Worm (Caenorhabditis elegans) whole organism, L4 larva: ENCODE results near the gene T25C12.3.
A peak's percentile ranks its signal among the peaks of the same experiment; 100 is the strongest.

Experiments
- F10B5.3 ChIP-seq: sonication (generic microtip); optimal IDR thresholded peaks from 2 replicates; lab custom pipeline; 2016; ENCODE audit warnings: mild to moderate bottlenecking, missing genetic modification characterization, missing compliant biosample characterization
- R02D3.7 ChIP-seq: fragments of 150-350 bp; sonication (generic microtip); optimal IDR thresholded peaks from 3 replicates; lab custom pipeline; 2014; ENCODE audit warnings: missing biosample characterization, missing genetic modification characterization
- T20F7.1 ChIP-seq: fragments of 200-800 bp; sonication (Bioruptor generic); optimal IDR thresholded peaks from 2 replicates; lab custom pipeline; 2018; ENCODE audit warnings: mild to moderate bottlenecking, missing genetic modification characterization, missing compliant biosample characterization
- T26A8.4 ChIP-seq: fragments of 200-800 bp; sonication (Bioruptor generic); IDR thresholded peaks from 2 replicates; pipeline ENCODE4 v1.3.6; 2022; ENCODE audit warnings: missing genetic modification characterization, missing compliant biosample characterization
- Y105C5A.15 ChIP-seq: fragments of 200-800 bp; sonication (Bioruptor generic); IDR thresholded peaks from 2 replicates; pipeline ENCODE4 v1.3.6; 2022; ENCODE audit warnings: missing genetic modification characterization, missing compliant biosample characterization
- ZK337.2 ChIP-seq: fragments of 200-800 bp; sonication (Bioruptor generic); IDR thresholded peaks from 2 replicates; pipeline ENCODE4 v1.3.6; 2022; ENCODE audit warnings: missing genetic modification reagents, missing genetic modification characterization, missing compliant biosample characterization
- arid-1 ChIP-seq: fragments of 200-800 bp; sonication (Bioruptor generic); conservative IDR thresholded peaks from 2 replicates; pipeline ENCODE4 v1.3.6; 2022; ENCODE audit warnings: missing genetic modification reagents, missing genetic modification characterization, missing compliant biosample characterization
- ceh-20 ChIP-seq: fragments of 200-800 bp; sonication (Bioruptor generic); IDR thresholded peaks from 2 replicates; pipeline ENCODE4 v1.3.6; 2022; ENCODE audit warnings: missing genetic modification reagents, missing genetic modification characterization, missing compliant biosample characterization
- ceh-32 ChIP-seq: sonication (generic microtip); optimal IDR thresholded peaks from 2 replicates; lab custom pipeline; 2016; ENCODE audit warnings: mild to moderate bottlenecking, missing genetic modification characterization, missing compliant biosample characterization; ENCODE audit not compliant: poor library complexity
- ces-1 ChIP-seq: fragments of 150-350 bp; sonication (generic microtip); optimal IDR thresholded peaks from 4 replicates; lab custom pipeline; 2014; ENCODE audit warnings: missing biosample characterization, missing genetic modification reagents, missing genetic modification characterization
- daf-12 ChIP-seq: fragments of 150-350 bp; optimal IDR thresholded peaks from 2 replicates; lab custom pipeline; 2014; ENCODE audit warnings: missing biosample characterization, missing genetic modification reagents, missing genetic modification characterization
- daf-16 ChIP-seq, 3 experiments: sonication (generic microtip); optimal IDR thresholded peaks; 2 replicates each; lab custom pipeline; 2016 to 2017; ENCODE audit warnings: missing genetic modification characterization in 3 of 3, missing genetic modification reagents in 3 of 3, mild to moderate bottlenecking in 2 of 3, missing compliant biosample characterization in 2 of 3, missing biosample characterization in 1 of 3, moderate library complexity in 1 of 3
- dpl-1 ChIP-seq: fragments of 150-350 bp; optimal IDR thresholded peaks from 2 replicates; lab custom pipeline; 2014; ENCODE audit warnings: missing biosample characterization, missing genetic modification reagents, missing genetic modification characterization
- egl-27 ChIP-seq: sonication (generic microtip); optimal IDR thresholded peaks from 3 replicates; lab custom pipeline; 2017; ENCODE audit warnings: missing biosample characterization, missing genetic modification reagents, missing genetic modification characterization
- fkh-10 ChIP-seq: fragments of 150-350 bp; optimal IDR thresholded peaks from 2 replicates; lab custom pipeline; 2014; ENCODE audit warnings: missing biosample characterization, missing genetic modification reagents, missing genetic modification characterization
- hlh-11 ChIP-seq: fragments of 200-800 bp; sonication (Bioruptor generic); optimal IDR thresholded peaks from 2 replicates; lab custom pipeline; 2018; ENCODE audit warnings: mild to moderate bottlenecking, missing genetic modification characterization, missing compliant biosample characterization
- hlh-30 ChIP-seq: sonication (generic microtip); optimal IDR thresholded peaks from 2 replicates; lab custom pipeline; 2017; ENCODE audit warnings: antibody characterized with exemption, mild to moderate bottlenecking, missing genetic modification characterization, missing compliant biosample characterization; ENCODE audit not compliant: insufficient read depth
- hmg-1.1 ChIP-seq: fragments of 200-800 bp; sonication (Bioruptor generic); IDR thresholded peaks from 2 replicates; pipeline ENCODE4 v1.3.6; 2022; ENCODE audit warnings: missing genetic modification reagents, missing genetic modification characterization, missing compliant biosample characterization
- lim-7 ChIP-seq: fragments of 200-800 bp; sonication (Bioruptor generic); IDR thresholded peaks from 2 replicates; pipeline ENCODE4 v1.3.6; 2022; ENCODE audit warnings: missing genetic modification characterization, missing compliant biosample characterization
- lin-13 ChIP-seq: fragments of 150-350 bp; optimal IDR thresholded peaks from 2 replicates; lab custom pipeline; 2014; ENCODE audit warnings: missing biosample characterization, missing genetic modification reagents, missing genetic modification characterization
- lin-38 ChIP-seq: fragments of 200-800 bp; sonication (Bioruptor generic); IDR thresholded peaks from 2 replicates; pipeline ENCODE4 v1.3.6; 2022; ENCODE audit warnings: missing genetic modification reagents, missing genetic modification characterization, missing compliant biosample characterization
- lsy-2 ChIP-seq, 2 experiments: fragments of 150-350 bp in 1 of 2; sonication (generic microtip) in 1 of 2; optimal IDR thresholded peaks; 2 replicates each; lab custom pipeline; 2014 to 2017; ENCODE audit warnings: missing biosample characterization in 2 of 2, missing genetic modification characterization in 2 of 2
- madf-5 ChIP-seq, 2 experiments: fragments of 200-800 bp; sonication (Bioruptor generic); IDR thresholded peaks; 2 replicates each; pipeline ENCODE4 v1.3.6; 2022; ENCODE audit warnings: missing compliant biosample characterization in 2 of 2, missing genetic modification characterization in 2 of 2
- madf-9 ChIP-seq: fragments of 200-800 bp; sonication (Bioruptor generic); conservative IDR thresholded peaks from 2 replicates; pipeline ENCODE4 v1.3.6; 2022; ENCODE audit warnings: missing genetic modification reagents, missing genetic modification characterization, missing compliant biosample characterization
- mdl-1 ChIP-seq, 2 experiments: fragments of 150-350 bp in 1 of 2; sonication (generic microtip) in 1 of 2; optimal IDR thresholded peaks; 2 replicates each; lab custom pipeline; 2014 to 2017; ENCODE audit warnings: missing biosample characterization in 2 of 2, missing genetic modification characterization in 2 of 2
- mep-1 ChIP-seq: fragments of 150-350 bp; sonication (generic microtip); optimal IDR thresholded peaks from 3 replicates; lab custom pipeline; 2014; ENCODE audit warnings: missing biosample characterization, missing genetic modification characterization
- mxl-3 ChIP-seq: fragments of 200-800 bp; sonication (Bioruptor generic); optimal IDR thresholded peaks from 2 replicates; lab custom pipeline; 2018; ENCODE audit warnings: mild to moderate bottlenecking, missing genetic modification characterization, missing compliant biosample characterization
- nhr-111 ChIP-seq: fragments of 200-800 bp; sonication (Bioruptor generic); optimal IDR thresholded peaks from 2 replicates; lab custom pipeline; 2018; ENCODE audit warnings: mild to moderate bottlenecking, missing genetic modification characterization, missing compliant biosample characterization
- nhr-28 ChIP-seq: fragments of 150-350 bp; optimal IDR thresholded peaks from 2 replicates; lab custom pipeline; 2014; ENCODE audit warnings: missing biosample characterization, missing genetic modification characterization
- nhr-42 ChIP-seq: fragments of 200-800 bp; sonication (Bioruptor generic); IDR thresholded peaks from 2 replicates; pipeline ENCODE4 v1.3.6; 2022; ENCODE audit warnings: missing genetic modification characterization, missing compliant biosample characterization
- nhr-76 ChIP-seq: fragments of 150-350 bp; optimal IDR thresholded peaks from 2 replicates; lab custom pipeline; 2014; ENCODE audit warnings: missing biosample characterization, missing genetic modification characterization
- nhr-77 ChIP-seq: fragments of 150-350 bp; optimal IDR thresholded peaks from 2 replicates; lab custom pipeline; 2014; ENCODE audit warnings: missing biosample characterization, missing genetic modification characterization
- pha-4 ChIP-seq, 2 experiments: fragments of 150-350 bp in 1 of 2; fragments of 200-800 bp in 1 of 2; sonication (Bioruptor generic) in 1 of 2; IDR thresholded peaks in 1 of 2; optimal IDR thresholded peaks in 1 of 2; 2 replicates each; pipeline versions ENCODE4 v1.3.6 to Lab custom; 2014 to 2022; ENCODE audit warnings: missing genetic modification characterization in 2 of 2, missing genetic modification reagents in 2 of 2, missing biosample characterization in 1 of 2, missing compliant biosample characterization in 1 of 2
- php-3 ChIP-seq: fragments of 200-800 bp; sonication (Bioruptor generic); IDR thresholded peaks from 2 replicates; pipeline ENCODE4 v1.3.6; 2022; ENCODE audit warnings: missing genetic modification reagents, missing genetic modification characterization, missing compliant biosample characterization
- saeg-2 ChIP-seq: fragments of 200-800 bp; sonication (Bioruptor generic); IDR thresholded peaks from 2 replicates; pipeline ENCODE4 v1.3.6; 2022; ENCODE audit warnings: missing genetic modification reagents, missing genetic modification characterization, missing compliant biosample characterization
- sdz-12 ChIP-seq: fragments of 200-800 bp; sonication (Bioruptor generic); optimal IDR thresholded peaks from 2 replicates; lab custom pipeline; 2018; ENCODE audit warnings: mild to moderate bottlenecking, missing genetic modification characterization, missing compliant biosample characterization
- skn-1 ChIP-seq: fragments of 150-350 bp; optimal IDR thresholded peaks from 2 replicates; lab custom pipeline; 2014; ENCODE audit warnings: missing biosample characterization, missing genetic modification characterization
- spr-3 ChIP-seq: fragments of 200-800 bp; sonication (Bioruptor generic); optimal IDR thresholded peaks from 2 replicates; lab custom pipeline; 2018; ENCODE audit warnings: mild to moderate bottlenecking, missing genetic modification characterization, missing compliant biosample characterization
- tra-1 ChIP-seq: fragments of 200-800 bp; sonication (Bioruptor generic); IDR thresholded peaks from 2 replicates; pipeline ENCODE4 v1.3.6; 2022; ENCODE audit warnings: missing genetic modification reagents, missing genetic modification characterization, missing compliant biosample characterization
- unc-62 ChIP-seq, 3 experiments: fragments of 150-350 bp in 1 of 3; sonication (generic microtip); optimal IDR thresholded peaks in 2 of 3; peaks in 1 of 3; 1 replicate in 1 of 3; 2 replicates in 2 of 3; lab custom pipeline; 2014 to 2017; ENCODE audit warnings: missing biosample characterization in 3 of 3, missing genetic modification characterization in 3 of 3, missing genetic modification reagents in 3 of 3, missing genotype in 1 of 3
- zag-1 ChIP-seq: fragments of 150-350 bp; optimal IDR thresholded peaks from 2 replicates; lab custom pipeline; 2014; ENCODE audit warnings: missing biosample characterization, missing genetic modification characterization
- zip-11 ChIP-seq: fragments of 200-800 bp; sonication (Bioruptor generic); IDR thresholded peaks from 2 replicates; pipeline ENCODE4 v1.3.6; 2022; ENCODE audit warnings: missing genetic modification characterization, missing compliant biosample characterization

T25C12.3 gene

ce11 chrX:11482637-11483036 lies 17.2 kb downstream of the T25C12.3 start (continued):
- TF ChIP-seq pha-4 (GFP tag; IDR thresholded peaks at IDR 0.05; lab: Robert Waterston, UW) (peak; percentile 49; the same call in 1 of the 2 replicates), pha-4 (tag; optimal IDR thresholded peaks at IDR 0.05; lab: Kevin White, UChicago) (peak; percentile 89), mdl-1 (tag; optimal IDR thresholded peaks at IDR 0.05; lab: Kevin White, UChicago) (peak in 1 of 2 experiments; percentile 54)

ce11 chrX:11482134-11482533 lies 17.7 kb downstream of the T25C12.3 start:
- TF ChIP-seq hmg-1.1 (GFP tag; lab: Robert Waterston, UW) (peak; percentile 34; the same call in 1 of the 2 replicates), php-3 (0 out of 2 replicates have a peak, but pooled peaks have one; percentile 19), ces-1 (peak; percentile 68), mxl-3 (GFP tag; lab: Kevin White, UChicago) (peak; percentile 15), madf-5 (GFP tag; IDR thresholded peaks at IDR 0.05; lab: Robert Waterston, UW) (no peak), mdl-1 (tag; optimal IDR thresholded peaks at IDR 0.05; lab: Kevin White, UChicago) (peak in 1 of 2 experiments; percentile 46), lsy-2 (tag; optimal IDR thresholded peaks at IDR 0.05; lab: Kevin White, UChicago) (peak in 1 of 2 experiments; percentile 53), nhr-42 (GFP tag; lab: Robert Waterston, UW) (0 out of 2 replicates have a peak, but pooled peaks have one; percentile 10), saeg-2 (GFP tag; lab: Robert Waterston, UW) (peak; percentile 50; the same call in 1 of the 2 replicates), hlh-30 (peak; percentile 72), unc-62 (GFP tag; optimal IDR thresholded peaks at IDR 0.05 in 1 of 2; lab: Kevin White, UChicago) (peak in 1 of 2 experiments; percentile 98), unc-62 (tag; optimal IDR thresholded peaks at IDR 0.05; lab: Kevin White, UChicago) (no peak), ceh-20 (GFP tag; lab: Robert Waterston, UW) (0 out of 2 replicates have a peak, but pooled peaks have one; percentile 45), nhr-28 (tag; lab: Kevin White, UChicago) (no peak), lim-7 (GFP tag; lab: Robert Waterston, UW) (no peak), T26A8.4 (GFP tag; lab: Robert Waterston, UW) (no peak)

ce11 chrX:11481825-11482093 lies 18.0 kb downstream of the T25C12.3 start:
- TF ChIP-seq hlh-11 (tag; lab: Kevin White, UChicago) (peak; percentile 40), daf-16 (GFP tag; optimal IDR thresholded peaks at IDR 0.05; lab: Kevin White, UChicago) (no peak), daf-16 (tag; optimal IDR thresholded peaks at IDR 0.05; lab: Kevin White, UChicago) (peak; percentile 21), mep-1 (tag; lab: Kevin White, UChicago) (peak; percentile 27), nhr-28 (tag; lab: Kevin White, UChicago) (peak; percentile 6), T20F7.1 (peak; percentile 38), skn-1 (tag; lab: Kevin White, UChicago) (no peak), hlh-30 (peak; percentile 23), tra-1 (peak; percentile 3; the same call in 1 of the 2 replicates), nhr-77 (tag; lab: Kevin White, UChicago) (peak; percentile 58), arid-1 (GFP tag; lab: Robert Waterston, UW) (no peak)

ce11 chrX:11480990-11481824 lies 18.6 kb downstream of the T25C12.3 start:
- TF ChIP-seq sdz-12: no peak
- no peak for TF ChIP-seq ceh-32 (tag; lab: Kevin White, UChicago)
- no peak for TF ChIP-seq Y105C5A.15 (GFP tag; lab: Robert Waterston, UW)
- TF ChIP-seq tra-1: 0 out of 2 replicates have a peak, but pooled peaks have one; percentile 65
- no peak for TF ChIP-seq dpl-1 (GFP tag; lab: Kevin White, UChicago)
- peak; percentile 21 for TF ChIP-seq egl-27
- TF ChIP-seq nhr-111: no peak
- TF ChIP-seq zag-1 (tag; lab: Kevin White, UChicago): no peak
- no peak for TF ChIP-seq R02D3.7 (tag; lab: Kevin White, UChicago)
- no peak for TF ChIP-seq daf-12 (tag; lab: Kevin White, UChicago)
- no peak for TF ChIP-seq nhr-76 (tag; lab: Kevin White, UChicago)
- no peak for TF ChIP-seq madf-9 (GFP tag; lab: Robert Waterston, UW)
- TF ChIP-seq nhr-42 (GFP tag; lab: Robert Waterston, UW): no peak
- TF ChIP-seq saeg-2 (GFP tag; lab: Robert Waterston, UW): no peak
- TF ChIP-seq zip-11: no peak
- no peak for TF ChIP-seq ceh-20 (GFP tag; lab: Robert Waterston, UW)
- no peak for TF ChIP-seq lin-13 (GFP tag; lab: Kevin White, UChicago)
- TF ChIP-seq fkh-10 (GFP tag; lab: Kevin White, UChicago): no peak
- no peak for TF ChIP-seq spr-3 (GFP tag; lab: Kevin White, UChicago)
- TF ChIP-seq lin-38 (GFP tag; lab: Robert Waterston, UW): 0 out of 2 replicates have a peak, but pooled peaks have one; percentile 18
- no peak for TF ChIP-seq F10B5.3 (tag; lab: Kevin White, UChicago)
- no peak for TF ChIP-seq ZK337.2 (GFP tag; lab: Robert Waterston, UW)
